Fruit fly (Drosophila melanogaster) whole organism, embryonic: Measurements from ENCODE around the gene CG17224.
A peak's percentile ranks its signal among the peaks of the same experiment; 100 is the strongest.

ENCODE experiments used
- Aef1 ChIP-seq: fragments of 200-800 bp; sonication (Bioruptor generic); IDR thresholded peaks from 3 replicates; pipeline ENCODE4 v1.3.6; 2022; ENCODE audit warnings: missing biosample characterization, missing genetic modification characterization
- Bdp1 ChIP-seq: fragments of 200-800 bp; sonication (Bioruptor generic); optimal IDR thresholded peaks from 3 replicates; lab custom pipeline; 2016; ENCODE audit warnings: missing biosample characterization, missing genetic modification characterization
- CG10274 ChIP-seq: fragments of 200-800 bp; sonication (Bioruptor generic); optimal IDR thresholded peaks from 3 replicates; lab custom pipeline; 2017; ENCODE audit warnings: missing biosample characterization, mild to moderate bottlenecking, missing genetic modification characterization
- CG11560 ChIP-seq: fragments of 200-800 bp; sonication (Bioruptor generic); IDR thresholded peaks from 3 replicates; pipeline ENCODE4 v1.3.6; 2022; ENCODE audit warnings: missing biosample characterization, missing genetic modification characterization
- CG11695 ChIP-seq: fragments of 200-800 bp; sonication (Bioruptor generic); IDR thresholded peaks from 3 replicates; pipeline ENCODE4 v1.3.6; 2022; ENCODE audit warnings: missing biosample characterization, missing genetic modification characterization
- CG12071 ChIP-seq: fragments of 200-800 bp; sonication (Bioruptor generic); optimal IDR thresholded peaks from 3 replicates; lab custom pipeline; 2018; ENCODE audit warnings: missing biosample characterization, mild to moderate bottlenecking, missing genetic modification characterization
- CG12219 ChIP-seq: fragments of 200-800 bp; sonication (Bioruptor generic); optimal IDR thresholded peaks from 3 replicates; lab custom pipeline; 2018; ENCODE audit warnings: missing biosample characterization, mild to moderate bottlenecking, missing genetic modification characterization
- CG15479 ChIP-seq: fragments of 200-800 bp; sonication (Bioruptor generic); optimal IDR thresholded peaks from 3 replicates; lab custom pipeline; 2019; ENCODE audit warnings: missing biosample characterization, mild to moderate bottlenecking, missing genetic modification characterization, moderate library complexity
- CG18476 ChIP-seq: fragments of 200-800 bp; sonication (Bioruptor generic); optimal IDR thresholded peaks from 2 replicates; lab custom pipeline; 2016; ENCODE audit warnings: missing biosample characterization, mild to moderate bottlenecking, missing genetic modification characterization
- CG2712 ChIP-seq: fragments of 200-800 bp; optimal IDR thresholded peaks from 3 replicates; lab custom pipeline; 2019; ENCODE audit warnings: missing biosample characterization, mild to moderate bottlenecking, missing genetic modification characterization, moderate library complexity
- CG30403 ChIP-seq: fragments of 200-800 bp; sonication (Bioruptor generic); optimal IDR thresholded peaks from 3 replicates; lab custom pipeline; 2016; ENCODE audit warnings: missing biosample characterization, missing genetic modification characterization
- CG31388 ChIP-seq: fragments of 200-800 bp; sonication (Bioruptor generic); optimal IDR thresholded peaks from 2 replicates; lab custom pipeline; 2016; ENCODE audit warnings: missing biosample characterization, missing genetic modification characterization
- CG33557 ChIP-seq: fragments of 200-800 bp; sonication (Bioruptor generic); optimal IDR thresholded peaks from 2 replicates; lab custom pipeline; 2019; ENCODE audit warnings: missing biosample characterization, mild to moderate bottlenecking, missing genetic modification characterization, moderate library complexity
- CG3726 ChIP-seq: fragments of 200-800 bp; sonication (Bioruptor generic); IDR thresholded peaks from 3 replicates; pipeline ENCODE4, ENCODE4 v1.3.6; 2022; ENCODE audit warnings: missing biosample characterization, missing genetic modification characterization
- CG4360 ChIP-seq: fragments of 200-800 bp; sonication (Bioruptor generic); IDR thresholded peaks from 2 replicates; pipeline ENCODE4 v1.3.6; 2022; ENCODE audit warnings: missing biosample characterization, missing genetic modification characterization
- CG4617 ChIP-seq: fragments of 200-800 bp; sonication (Bioruptor generic); optimal IDR thresholded peaks from 3 replicates; lab custom pipeline; 2016; ENCODE audit warnings: missing biosample characterization, missing genetic modification characterization, borderline replicate concordance
- CG7987 ChIP-seq: fragments of 200-800 bp; sonication (Bioruptor generic); optimal IDR thresholded peaks from 2 replicates; lab custom pipeline; 2018; ENCODE audit warnings: missing biosample characterization, mild to moderate bottlenecking, missing genetic modification characterization, moderate library complexity
- Camta ChIP-seq: fragments of 200-800 bp; sonication (Bioruptor generic); optimal IDR thresholded peaks from 2 replicates; lab custom pipeline; 2016; ENCODE audit warnings: missing biosample characterization, missing genetic modification characterization
- CrebB ChIP-seq: fragments of 200-800 bp; sonication (Bioruptor generic); optimal IDR thresholded peaks from 3 replicates; lab custom pipeline; 2018; ENCODE audit warnings: missing biosample characterization, mild to moderate bottlenecking, missing genetic modification characterization
- Ets65A ChIP-seq: fragments of 200-800 bp; sonication (Bioruptor generic); peaks from one replicate; lab custom pipeline; 2016; ENCODE audit warnings: missing biosample characterization, missing genetic modification characterization
- Fer2 ChIP-seq: fragments of 200-800 bp; sonication (Bioruptor generic); optimal IDR thresholded peaks from 2 replicates; lab custom pipeline; 2018; ENCODE audit warnings: missing biosample characterization, mild to moderate bottlenecking, missing genetic modification characterization, moderate library complexity
- HLH3B ChIP-seq: fragments of 200-800 bp; sonication (Bioruptor generic); IDR thresholded peaks from 2 replicates; pipeline ENCODE4 v1.3.6; 2022; ENCODE audit warnings: missing biosample characterization, missing genetic modification characterization
- HLHmδ ChIP-seq: fragments of 200-800 bp; sonication (Bioruptor generic); optimal IDR thresholded peaks from 2 replicates; lab custom pipeline; 2018; ENCODE audit warnings: missing biosample characterization, mild to moderate bottlenecking, missing genetic modification characterization, moderate library complexity
- HmgD ChIP-seq: fragments of 200-800 bp; sonication (Bioruptor generic); optimal IDR thresholded peaks from 3 replicates; lab custom pipeline; 2016; ENCODE audit warnings: missing biosample characterization, missing genetic modification characterization
- MBD-R2 ChIP-seq: fragments of 200-800 bp; sonication (Bioruptor generic); IDR thresholded peaks from 2 replicates; pipeline ENCODE4 v1.3.6; 2022; ENCODE audit warnings: missing biosample characterization, missing genetic modification characterization
- Meics ChIP-seq: fragments of 200-800 bp; sonication (Bioruptor generic); optimal IDR thresholded peaks from 2 replicates; lab custom pipeline; 2017; ENCODE audit warnings: missing biosample characterization, mild to moderate bottlenecking, missing genetic modification characterization
- Poxn ChIP-seq: fragments of 200-800 bp; sonication (Bioruptor generic); IDR thresholded peaks from 2 replicates; pipeline ENCODE4 v1.3.6; 2022; ENCODE audit warnings: missing biosample characterization, missing genetic modification characterization
- Usf ChIP-seq: fragments of 200-800 bp; sonication (Bioruptor generic); optimal IDR thresholded peaks from 2 replicates; lab custom pipeline; 2017; ENCODE audit warnings: missing genotype, missing biosample characterization, missing genetic modification characterization
- chm ChIP-seq: fragments of 200-800 bp; sonication (Bioruptor generic); IDR thresholded peaks from 2 replicates; pipeline ENCODE4 v1.3.6; 2022; ENCODE audit warnings: missing biosample characterization, missing genetic modification characterization
- ci ChIP-seq: fragments of 200-800 bp; sonication (Bioruptor generic); IDR thresholded peaks from 3 replicates; pipeline ENCODE4 v1.3.6; 2022; ENCODE audit warnings: missing biosample characterization, missing genetic modification characterization
- croc ChIP-seq: fragments of 200-800 bp; sonication (Bioruptor generic); conservative IDR thresholded peaks from 3 replicates; pipeline ENCODE4 v1.3.6; 2022; ENCODE audit warnings: missing biosample characterization, missing genetic modification characterization
- disco-r ChIP-seq: fragments of 200-800 bp; sonication (Bioruptor generic); optimal IDR thresholded peaks from 2 replicates; lab custom pipeline; 2016; ENCODE audit warnings: missing biosample characterization, missing genetic modification characterization
- fd96Cb ChIP-seq: fragments of 200-800 bp; sonication (Bioruptor generic); optimal IDR thresholded peaks from 2 replicates; lab custom pipeline; 2018; ENCODE audit warnings: missing biosample characterization, mild to moderate bottlenecking, missing genetic modification characterization, moderate library complexity
- gcm ChIP-seq: fragments of 200-800 bp; sonication (Bioruptor generic); optimal IDR thresholded peaks from 2 replicates; lab custom pipeline; 2019; ENCODE audit warnings: missing biosample characterization, mild to moderate bottlenecking, missing genetic modification characterization, moderate library complexity
- gem ChIP-seq: fragments of 200-800 bp; sonication (Bioruptor generic); optimal IDR thresholded peaks from 2 replicates; lab custom pipeline; 2019; ENCODE audit warnings: missing biosample characterization, mild to moderate bottlenecking, missing genetic modification characterization, moderate library complexity
- her ChIP-seq: fragments of 200-800 bp; sonication (Bioruptor generic); optimal IDR thresholded peaks from 2 replicates; lab custom pipeline; 2016; ENCODE audit warnings: missing biosample characterization, missing genetic modification characterization
- lab ChIP-seq: fragments of 200-800 bp; sonication (Bioruptor generic); optimal IDR thresholded peaks from 3 replicates; lab custom pipeline; 2017; ENCODE audit warnings: missing biosample characterization, missing genetic modification characterization, mild to moderate bottlenecking, moderate library complexity, missing genetic modification reagents
- lov ChIP-seq, 2 experiments: fragments of 200-800 bp in 1 of 2; fragments of >200 bp in 1 of 2; sonication (Bioruptor generic) in 1 of 2; IDR thresholded peaks in 1 of 2; optimal IDR thresholded peaks in 1 of 2; 2 replicates in 1 of 2; 3 replicates in 1 of 2; pipeline versions ENCODE4 v1.3.6 to Lab custom; 2017 to 2022; ENCODE audit warnings: missing biosample characterization in 1 of 2, missing genetic modification characterization in 1 of 2
- pan ChIP-seq, 4 experiments: fragments of >200 bp in 3 of 4; fragments of 200-800 bp in 1 of 4; sonication (Bioruptor generic) in 1 of 4; optimal IDR thresholded peaks in 3 of 4; IDR thresholded peaks in 1 of 4; 2 replicates each; pipeline versions ENCODE4 v1.3.6 to Lab custom; 2017 to 2022; ENCODE audit warnings: missing biosample characterization in 2 of 4, missing genetic modification characterization in 2 of 4, mixed read lengths in 1 of 4
- pum ChIP-seq: fragments of 200-800 bp; sonication (Bioruptor generic); optimal IDR thresholded peaks from 2 replicates; lab custom pipeline; 2016; ENCODE audit warnings: missing biosample characterization, missing genetic modification characterization
- sim ChIP-seq: fragments of 200-800 bp; sonication (Bioruptor generic); IDR thresholded peaks from 2 replicates; pipeline ENCODE4 v1.3.6; 2022; ENCODE audit warnings: missing biosample characterization, missing genetic modification characterization
- so ChIP-seq: fragments of 200-800 bp; sonication (Bioruptor generic); IDR thresholded peaks from 3 replicates; pipeline ENCODE4 v1.3.6; 2022; ENCODE audit warnings: missing biosample characterization, missing genetic modification characterization
- sob ChIP-seq: fragments of 200-800 bp; sonication (Bioruptor generic); IDR thresholded peaks from 2 replicates; pipeline ENCODE4 v1.3.6; 2022; ENCODE audit warnings: missing biosample characterization, missing genetic modification characterization
- sug ChIP-seq: fragments of 200-800 bp; optimal IDR thresholded peaks from 2 replicates; lab custom pipeline; 2019; ENCODE audit warnings: missing biosample characterization, mild to moderate bottlenecking, missing genetic modification characterization, moderate library complexity
- trh ChIP-seq: fragments of 200-800 bp; sonication (Bioruptor generic); optimal IDR thresholded peaks from 2 replicates; lab custom pipeline; 2016; ENCODE audit warnings: missing biosample characterization, missing genetic modification characterization
- ttk ChIP-seq: fragments of 200-800 bp; sonication (Bioruptor generic); IDR thresholded peaks from 2 replicates; pipeline ENCODE4 v2.1.2; 2022; ENCODE audit warnings: missing biosample characterization, missing genetic modification characterization
- unc-4 ChIP-seq: fragments of 200-800 bp; sonication (Bioruptor generic); IDR thresholded peaks from 2 replicates; pipeline ENCODE4 v1.3.6; 2022; ENCODE audit warnings: missing biosample characterization, missing genetic modification characterization; ENCODE audit not compliant: partially characterized antibody
- usp ChIP-seq: fragments of >200 bp; optimal IDR thresholded peaks from 2 replicates; lab custom pipeline; 2017; ENCODE audit warnings: missing biosample characterization, missing genetic modification characterization

CG17224 gene

dm6 chr2L:2987681-2988381 is 30.3 kb downstream of the CG17224 start, which contains the start of the genes Chd1 and Bem46 (continued):
- peak; percentile 1 for TF ChIP-seq CG15479 (GFP tag; lab: Kevin White, UChicago)
- TF ChIP-seq CG4617 = peak; percentile 70
- peak; percentile 72 for TF ChIP-seq pum
- peak; percentile 82 for TF ChIP-seq ttk (GFP tag; lab: Robert Waterston, UW)
- TF ChIP-seq Camta (GFP tag; lab: Kevin White, UChicago) = peak; percentile 23
- TF ChIP-seq sim (GFP tag; lab: Robert Waterston, UW) = no peak
- TF ChIP-seq HmgD = no peak
- TF ChIP-seq usp (GFP tag; lab: Kevin White, UChicago) = no peak
- peak; percentile 84 for TF ChIP-seq ci (GFP tag; lab: Robert Waterston, UW)
- peak; percentile 80 for TF ChIP-seq sob
- TF ChIP-seq CG10274 (GFP tag; lab: Kevin White, UChicago) = peak; percentile 48
- no peak for TF ChIP-seq pan (optimal IDR thresholded peaks at IDR 0.05; lab: Kevin White, UChicago)
- TF ChIP-seq pan (GFP tag; optimal IDR thresholded peaks at IDR 0.05 in 1 of 2, IDR thresholded peaks at IDR 0.05 in 1 of 2) = peak in 1 of 2 experiments; percentile 86
- TF ChIP-seq CG12219 (GFP tag; lab: Kevin White, UChicago) = no peak
- TF ChIP-seq HLH3B (GFP tag; lab: Robert Waterston, UW) = peak; percentile 82
- peak; percentile 82 for TF ChIP-seq gcm (GFP tag; lab: Kevin White, UChicago)
- peak; percentile 54 for TF ChIP-seq CG7987 (GFP tag; lab: Kevin White, UChicago)
- peak; percentile 70; the same call in 2 of the 3 replicates for TF ChIP-seq CG11560 (tag; lab: Robert Waterston, UW)
- peak; percentile 31 for TF ChIP-seq CrebB (tag; lab: Kevin White, UChicago)
- peak; percentile 12 for TF ChIP-seq disco-r (GFP tag; lab: Kevin White, UChicago)
- peak; percentile 71 for TF ChIP-seq CG18476 (GFP tag; lab: Kevin White, UChicago)
- TF ChIP-seq lov (optimal IDR thresholded peaks at IDR 0.05; lab: Kevin White, UChicago) = no peak
- TF ChIP-seq lov (GFP tag; IDR thresholded peaks at IDR 0.05; lab: Robert Waterston, UW) = 0 out of 3 replicates have a peak, but pooled peaks have one; percentile 18
- peak; percentile 92 for TF ChIP-seq CG2712 (tag; lab: Kevin White, UChicago)
- TF ChIP-seq HLHmδ (GFP tag; lab: Kevin White, UChicago) = no peak
- TF ChIP-seq CG11695 (GFP tag; lab: Robert Waterston, UW) = peak; percentile 76
- TF ChIP-seq Ets65A (GFP tag; lab: Kevin White, UChicago) = peak; percentile 97
- TF ChIP-seq CG33557 (GFP tag; lab: Kevin White, UChicago) = peak; percentile 73
- peak; percentile 67 for TF ChIP-seq chm (GFP tag; lab: Robert Waterston, UW)
- peak; percentile 93 for TF ChIP-seq CG30403 (GFP tag; lab: Kevin White, UChicago)
- peak; percentile 89 for TF ChIP-seq sug (tag; lab: Kevin White, UChicago)
- TF ChIP-seq fd96Cb (tag; lab: Kevin White, UChicago) = peak; percentile 84
- no peak for TF ChIP-seq lab (GFP tag; lab: Kevin White, UChicago)
- TF ChIP-seq CG3726 (GFP tag; lab: Robert Waterston, UW) = 0 out of 3 replicates have a peak, but pooled peaks have one; percentile 61
- TF ChIP-seq her (GFP tag; lab: Kevin White, UChicago) = peak; percentile 24
- TF ChIP-seq Meics (GFP tag; lab: Kevin White, UChicago) = peak; percentile 88
- peak; percentile 14 for TF ChIP-seq CG12071
- peak; percentile 90 for TF ChIP-seq MBD-R2 (GFP tag; lab: Robert Waterston, UW)
- TF ChIP-seq CG31388 (GFP tag; lab: Kevin White, UChicago) = peak; percentile 11
- peak; percentile 94 for TF ChIP-seq gem (tag; lab: Kevin White, UChicago)
- TF ChIP-seq unc-4 (GFP tag; lab: Robert Waterston, UW) = 0 out of 2 replicates have a peak, but pooled peaks have one; percentile 14
- TF ChIP-seq Poxn (GFP tag; lab: Robert Waterston, UW) = peak; percentile 44; the same call in 1 of the 2 replicates
- peak; percentile 74 for TF ChIP-seq Fer2 (tag; lab: Kevin White, UChicago)
- peak; percentile 84 for TF ChIP-seq Usf (GFP tag; lab: Kevin White, UChicago)
- peak; percentile 81 for TF ChIP-seq trh (GFP tag; lab: Kevin White, UChicago)
- TF ChIP-seq Bdp1 (GFP tag; lab: Kevin White, UChicago) = peak; percentile 51
- TF ChIP-seq Aef1 (GFP tag; lab: Robert Waterston, UW) = peak; percentile 90
- TF ChIP-seq CG4360 (GFP tag; lab: Robert Waterston, UW) = 0 out of 2 replicates have a peak, but pooled peaks have one; percentile 36
- peak; percentile 78 for TF ChIP-seq so (GFP tag; lab: Robert Waterston, UW)
- peak; percentile 61; the same call in 2 of the 3 replicates for TF ChIP-seq croc (GFP tag; lab: Robert Waterston, UW)
